Worm (Caenorhabditis elegans) whole organism, young adult: ENCODE results near the gene sel-1.

Experiments
- F33H1.4 ChIP-seq: fragments of 200-800 bp; sonication (Bioruptor generic); IDR thresholded peaks from 2 replicates; pipeline ENCODE4 v1.3.6; 2022; ENCODE audit warnings: missing genetic modification reagents, missing genetic modification characterization, missing compliant biosample characterization
- F39B2.1 ChIP-seq: fragments of 200-800 bp; sonication (Bioruptor generic); IDR thresholded peaks from 2 replicates; pipeline ENCODE4 v1.3.6; 2022; ENCODE audit warnings: missing genetic modification reagents, missing genetic modification characterization, missing compliant biosample characterization
- F57A8.1 ChIP-seq: fragments of 200-800 bp; sonication (Bioruptor generic); optimal IDR thresholded peaks from 2 replicates; lab custom pipeline; 2018; ENCODE audit warnings: mild to moderate bottlenecking, missing genetic modification characterization, moderate library complexity, missing compliant biosample characterization
- T26A5.8 ChIP-seq: sonication (generic microtip); optimal IDR thresholded peaks from 2 replicates; lab custom pipeline; 2016; ENCODE audit warnings: missing genetic modification characterization, missing compliant biosample characterization
- Y56A3A.18 ChIP-seq: fragments of 200-800 bp; sonication (Bioruptor generic); IDR thresholded peaks from 2 replicates; pipeline ENCODE4 v1.3.6; 2022; ENCODE audit warnings: missing genetic modification reagents, missing genetic modification characterization, missing compliant biosample characterization
- ZK185.1 ChIP-seq: sonication (generic microtip); optimal IDR thresholded peaks from 2 replicates; lab custom pipeline; 2016; ENCODE audit warnings: mild to moderate bottlenecking, missing genetic modification characterization, missing compliant biosample characterization; ENCODE audit not compliant: poor library complexity, severe bottlenecking
- akir-1 ChIP-seq: fragments of 200-800 bp; sonication (Bioruptor generic); optimal IDR thresholded peaks from 2 replicates; lab custom pipeline; 2018; ENCODE audit warnings: mild to moderate bottlenecking, missing genetic modification characterization, moderate library complexity, missing compliant biosample characterization
- atf-7 ChIP-seq: sonication (generic microtip); optimal IDR thresholded peaks from 2 replicates; lab custom pipeline; 2017; ENCODE audit warnings: mild to moderate bottlenecking, missing genetic modification characterization, missing compliant biosample characterization
- attf-6 ChIP-seq: fragments of 200-800 bp; sonication (Bioruptor generic); IDR thresholded peaks from 2 replicates; pipeline ENCODE4 v1.3.6; 2022; ENCODE audit warnings: missing genetic modification reagents, missing genetic modification characterization, missing compliant biosample characterization
- ceh-100 ChIP-seq: fragments of 200-800 bp; sonication (Bioruptor generic); IDR thresholded peaks from 2 replicates; pipeline ENCODE4 v1.3.6; 2022; ENCODE audit warnings: missing genetic modification reagents, missing genetic modification characterization, missing compliant biosample characterization
- ceh-27 ChIP-seq: fragments of 200-800 bp; sonication (Bioruptor generic); optimal IDR thresholded peaks from 2 replicates; lab custom pipeline; 2018; ENCODE audit warnings: mild to moderate bottlenecking, missing genetic modification characterization, moderate library complexity, missing compliant biosample characterization
- ceh-58 ChIP-seq: fragments of 200-800 bp; sonication (Bioruptor generic); IDR thresholded peaks from 2 replicates; pipeline ENCODE4 v1.3.6; 2022; ENCODE audit warnings: missing genetic modification characterization, missing compliant biosample characterization
- ceh-79 ChIP-seq: sonication (generic microtip); optimal IDR thresholded peaks from 2 replicates; lab custom pipeline; 2017; ENCODE audit warnings: mild to moderate bottlenecking, missing genetic modification characterization, missing compliant biosample characterization
- ceh-91 ChIP-seq: fragments of 200-800 bp; sonication (Bioruptor generic); IDR thresholded peaks from 2 replicates; pipeline ENCODE4 v1.3.6; 2022; ENCODE audit warnings: missing genetic modification reagents, missing genetic modification characterization, missing compliant biosample characterization
- efl-1 ChIP-seq: fragments of 150-350 bp; optimal IDR thresholded peaks from 2 replicates; lab custom pipeline; 2014; ENCODE audit warnings: missing biosample characterization, missing genetic modification reagents, missing genetic modification characterization
- egrh-3 ChIP-seq: fragments of 200-800 bp; sonication (Bioruptor generic); IDR thresholded peaks from 2 replicates; pipeline ENCODE4 v1.3.6; 2022; ENCODE audit warnings: missing genetic modification reagents, missing genetic modification characterization, missing compliant biosample characterization
- gei-17 ChIP-seq: fragments of 200-800 bp; sonication (Bioruptor generic); optimal IDR thresholded peaks from 2 replicates; lab custom pipeline; 2018; ENCODE audit warnings: mild to moderate bottlenecking, missing genetic modification characterization, missing compliant biosample characterization
- him-1 ChIP-seq: sonication (generic microtip); optimal IDR thresholded peaks from 2 replicates; lab custom pipeline; 2016; ENCODE audit warnings: missing genotype, missing genetic modification reagents, missing genetic modification characterization, missing compliant biosample characterization
- hlh-12 ChIP-seq: sonication (generic microtip); optimal IDR thresholded peaks from 2 replicates; lab custom pipeline; 2016; ENCODE audit warnings: missing genetic modification characterization, missing compliant biosample characterization
- let-526 ChIP-seq: fragments of 200-800 bp; sonication (Bioruptor generic); IDR thresholded peaks from 2 replicates; pipeline ENCODE4 v1.3.6; 2022; ENCODE audit warnings: missing genetic modification reagents, missing genetic modification characterization, missing compliant biosample characterization
- lin-40 ChIP-seq: sonication (generic microtip); optimal IDR thresholded peaks from 2 replicates; lab custom pipeline; 2016; ENCODE audit warnings: missing genetic modification characterization, mild to moderate bottlenecking, missing compliant biosample characterization, missing genotype, missing genetic modification reagents
- lin-54 ChIP-seq: fragments of 200-800 bp; sonication (Bioruptor generic); optimal IDR thresholded peaks from 2 replicates; lab custom pipeline; 2018; ENCODE audit warnings: mild to moderate bottlenecking, missing genetic modification characterization, missing compliant biosample characterization
- lir-1 ChIP-seq: fragments of 200-800 bp; sonication (Bioruptor generic); conservative IDR thresholded peaks from 2 replicates; pipeline ENCODE4 v1.3.6; 2022; ENCODE audit warnings: missing genetic modification reagents, missing genetic modification characterization, missing compliant biosample characterization
- lsl-1 ChIP-seq: fragments of 200-800 bp; sonication (Bioruptor generic); optimal IDR thresholded peaks from 2 replicates; lab custom pipeline; 2018; ENCODE audit warnings: mild to moderate bottlenecking, missing genetic modification characterization, moderate library complexity, missing compliant biosample characterization
- madf-10 ChIP-seq: sonication (generic microtip); optimal IDR thresholded peaks from 2 replicates; lab custom pipeline; 2016; ENCODE audit warnings: mild to moderate bottlenecking, missing genetic modification characterization, missing compliant biosample characterization
- madf-3 ChIP-seq: fragments of 200-800 bp; sonication (Bioruptor generic); IDR thresholded peaks from 2 replicates; pipeline ENCODE4 v1.3.6; 2022; ENCODE audit warnings: missing genetic modification reagents, missing genetic modification characterization, missing compliant biosample characterization
- madf-6 ChIP-seq: fragments of 200-800 bp; sonication (Bioruptor generic); IDR thresholded peaks from 2 replicates; pipeline ENCODE4 v1.3.6; 2022; ENCODE audit warnings: missing genetic modification reagents, missing genetic modification characterization, missing compliant biosample characterization
- mes-4 ChIP-seq: sonication (generic microtip); optimal IDR thresholded peaks from 2 replicates; lab custom pipeline; 2016; ENCODE audit warnings: missing genotype, missing genetic modification characterization, missing compliant biosample characterization
- pbrm-1 ChIP-seq: fragments of 200-800 bp; sonication (Bioruptor generic); IDR thresholded peaks from 2 replicates; pipeline ENCODE4 v1.3.6; 2022; ENCODE audit warnings: missing genetic modification reagents, missing genetic modification characterization, missing compliant biosample characterization
- rcor-1 ChIP-seq: fragments of 200-800 bp; sonication (Bioruptor generic); IDR thresholded peaks from 2 replicates; pipeline ENCODE4 v1.3.6; 2022; ENCODE audit warnings: missing genetic modification reagents, missing genetic modification characterization, missing compliant biosample characterization
- sea-2 ChIP-seq: fragments of 200-800 bp; sonication (Bioruptor generic); IDR thresholded peaks from 2 replicates; pipeline ENCODE4 v1.3.6; 2022; ENCODE audit warnings: missing genetic modification characterization, missing compliant biosample characterization
- snpc-1.3 ChIP-seq: sonication (generic microtip); optimal IDR thresholded peaks from 2 replicates; lab custom pipeline; 2017; ENCODE audit warnings: missing genetic modification characterization, mild to moderate bottlenecking, missing compliant biosample characterization, antibody characterized with exemption, moderate library complexity, missing genotype, missing genetic modification reagents; ENCODE audit not compliant: insufficient read depth
- xnd-1 ChIP-seq: sonication (generic microtip); optimal IDR thresholded peaks from 2 replicates; lab custom pipeline; 2016; ENCODE audit warnings: missing genotype, missing genetic modification reagents, missing genetic modification characterization, missing compliant biosample characterization
- zim-3 ChIP-seq: sonication (generic microtip); optimal IDR thresholded peaks from 2 replicates; lab custom pipeline; 2017; ENCODE audit warnings: mild to moderate bottlenecking, missing genetic modification characterization, moderate library complexity, missing compliant biosample characterization
- ztf-18 ChIP-seq: sonication (generic microtip); optimal IDR thresholded peaks from 2 replicates; lab custom pipeline; 2016; ENCODE audit warnings: missing genotype, mild to moderate bottlenecking, missing genetic modification characterization, missing compliant biosample characterization

Gene sel-1

ce11 chrV:12564902-12565301, 4.4 kb downstream of the sel-1 start:
- TF ChIP-seq snpc-1.3 (tag; lab: Kevin White, UChicago) (no peak), ceh-58 (no peak), efl-1 (GFP tag; lab: Kevin White, UChicago) (no peak), zim-3 (tag; lab: Kevin White, UChicago) (no peak), pbrm-1 (no peak), mes-4 (no peak), let-526 (no peak), ceh-79 (tag; lab: Kevin White, UChicago) (no peak), lsl-1 (GFP tag; lab: Kevin White, UChicago) (no peak), ceh-91 (no peak), gei-17 (GFP tag; lab: Kevin White, UChicago) (no peak), madf-6 (no peak), ZK185.1 (tag; lab: Kevin White, UChicago) (no peak), ceh-100 (GFP tag; lab: Robert Waterston, UW) (no peak), F33H1.4 (GFP tag; lab: Robert Waterston, UW) (no peak), F57A8.1 (GFP tag; lab: Kevin White, UChicago) (no peak), ztf-18 (tag; lab: Kevin White, UChicago) (no peak)

- TF ChIP-seq akir-1 (no peak), Y56A3A.18 (GFP tag; lab: Robert Waterston, UW) (no peak), mes-4 (no peak), him-1 (tag; lab: Kevin White, UChicago) (no peak), lin-54 (GFP tag; lab: Kevin White, UChicago) (no peak), ztf-18 (tag; lab: Kevin White, UChicago) (no peak)
Measured at ce11 chrV:12567312-12567711, 6.8 kb downstream of the sel-1 start.

ce11 chrV:12567850-12568249, 7.3 kb downstream of the sel-1 start, which contains the start of gene E02A10.4:
E02A10.4 (minus strand) TSS chrV:12567950.
- no peak for TF ChIP-seq T26A5.8

- TF ChIP-seq atf-7 (tag; lab: Kevin White, UChicago) (no peak), ceh-58 (no peak), madf-3 (GFP tag; lab: Robert Waterston, UW) (no peak), rcor-1 (GFP tag; lab: Robert Waterston, UW) (no peak), madf-10 (tag; lab: Kevin White, UChicago) (no peak), zim-3 (tag; lab: Kevin White, UChicago) (no peak), egrh-3 (GFP tag; lab: Robert Waterston, UW) (no peak), hlh-12 (tag; lab: Kevin White, UChicago) (no peak), F39B2.1 (no peak)
Measured at ce11 chrV:12570271-12570670, 9.7 kb downstream of the sel-1 start.

ce11 chrV:12575846-12576245, 15.3 kb downstream of the sel-1 start:
- TF ChIP-seq attf-6 (no peak), xnd-1 (tag; lab: Kevin White, UChicago) (no peak), sea-2 (GFP tag; lab: Robert Waterston, UW) (0 out of 2 replicates have a peak, but pooled peaks have one; percentile 28), ceh-91 (no peak), ceh-27 (no peak), lir-1 (GFP tag; lab: Robert Waterston, UW) (no peak), lin-40 (no peak), egrh-3 (GFP tag; lab: Robert Waterston, UW) (peak; percentile 97)
